Fruit fly (Drosophila melanogaster) S2 (cell line): Measurements from ENCODE around the gene Cyp4d1.

Experiments used
- CG8478 ChIP-seq: fragments of >200 bp; optimal IDR thresholded peaks from 2 replicates; lab custom pipeline; 2018
- CTCF ChIP-seq, 2 experiments: fragments of >200 bp; optimal IDR thresholded peaks; 2 replicates each; lab custom pipeline; 2018

dm6 chrX:2180750-2181261 lies 18.8 kb upstream of the Cyp4d1 start, which contains the start of gene pn:
- no peak for TF ChIP-seq CG8478
- TF ChIP-seq CTCF (optimal IDR thresholded peaks at IDR 0.05; lab: Kevin White, UChicago): no peak
